Worm (Caenorhabditis elegans) whole organism, mixed stage, embryonic: ENCODE results near the gene Y39B6A.29.

Experiments
- M03D4.4 ChIP-seq: sonication (generic microtip); optimal IDR thresholded peaks from 2 replicates; lab custom pipeline; 2017; ENCODE audit warnings: mild to moderate bottlenecking, missing genetic modification characterization, missing compliant biosample characterization
- blmp-1 ChIP-seq: fragments of 150-350 bp; optimal IDR thresholded peaks from 2 replicates; lab custom pipeline; 2014; ENCODE audit warnings: missing biosample characterization, missing genetic modification characterization
- ceh-43 ChIP-seq: fragments of 200-800 bp; sonication (Bioruptor generic); optimal IDR thresholded peaks from 2 replicates; lab custom pipeline; 2018; ENCODE audit warnings: mild to moderate bottlenecking, missing genetic modification characterization, moderate library complexity, missing compliant biosample characterization
- lsy-2 ChIP-seq: fragments of 150-350 bp; optimal IDR thresholded peaks from 2 replicates; lab custom pipeline; 2014; ENCODE audit warnings: missing biosample characterization, missing genetic modification characterization
- mab-5 ChIP-seq: fragments of 150-350 bp; optimal IDR thresholded peaks from 2 replicates; lab custom pipeline; 2014; ENCODE audit warnings: missing biosample characterization, missing genetic modification characterization
- nhr-12 ChIP-seq: fragments of 150-350 bp; optimal IDR thresholded peaks from 2 replicates; lab custom pipeline; 2014; ENCODE audit warnings: missing biosample characterization, missing genetic modification characterization
- nhr-237 ChIP-seq: fragments of 150-350 bp; optimal IDR thresholded peaks from 2 replicates; lab custom pipeline; 2014; ENCODE audit warnings: missing biosample characterization, missing genetic modification characterization
- nhr-28 ChIP-seq: fragments of 150-350 bp; optimal IDR thresholded peaks from 2 replicates; lab custom pipeline; 2014; ENCODE audit warnings: missing biosample characterization, missing genetic modification characterization
- nhr-76 ChIP-seq: sonication (generic microtip); optimal IDR thresholded peaks from 2 replicates; lab custom pipeline; 2017; ENCODE audit warnings: missing biosample characterization, missing genetic modification characterization

DNA sequence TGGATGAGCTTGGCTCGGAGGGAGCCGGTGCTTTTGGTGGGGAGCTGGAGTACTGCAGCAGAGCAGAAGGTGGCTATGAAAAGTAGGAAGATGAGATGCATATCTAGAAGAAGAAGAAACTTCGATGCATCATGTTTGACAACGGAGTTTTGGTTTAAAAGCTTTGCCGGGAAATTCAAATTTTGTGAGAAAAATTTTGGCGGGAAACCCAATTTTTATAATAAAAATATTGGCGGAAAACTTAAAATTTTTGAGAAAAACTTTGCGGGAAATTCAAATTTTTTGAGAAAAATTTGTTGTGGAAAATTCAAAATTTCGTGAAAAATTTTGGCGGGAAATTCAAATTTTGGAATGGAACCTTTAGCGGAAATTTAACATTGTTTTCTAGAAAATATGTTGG, 20.2 kb upstream of the Y39B6A.29 start, which contains the start of gene asp-15:
- TF ChIP-seq lsy-2 (tag; lab: Kevin White, UChicago) (no peak), nhr-76 (tag; lab: Kevin White, UChicago) (no peak), ceh-43 (GFP tag; lab: Kevin White, UChicago) (no peak), nhr-237 (tag; lab: Kevin White, UChicago) (no peak), nhr-12 (no peak), blmp-1 (tag; lab: Kevin White, UChicago) (no peak), mab-5 (tag; lab: Kevin White, UChicago) (no peak), nhr-28 (tag; lab: Kevin White, UChicago) (no peak), M03D4.4 (tag; lab: Kevin White, UChicago) (no peak)
